Worm (Caenorhabditis elegans): ENCODE results near the gene Y69A2AR.50.

The Y69A2AR.50 gene

DNA sequence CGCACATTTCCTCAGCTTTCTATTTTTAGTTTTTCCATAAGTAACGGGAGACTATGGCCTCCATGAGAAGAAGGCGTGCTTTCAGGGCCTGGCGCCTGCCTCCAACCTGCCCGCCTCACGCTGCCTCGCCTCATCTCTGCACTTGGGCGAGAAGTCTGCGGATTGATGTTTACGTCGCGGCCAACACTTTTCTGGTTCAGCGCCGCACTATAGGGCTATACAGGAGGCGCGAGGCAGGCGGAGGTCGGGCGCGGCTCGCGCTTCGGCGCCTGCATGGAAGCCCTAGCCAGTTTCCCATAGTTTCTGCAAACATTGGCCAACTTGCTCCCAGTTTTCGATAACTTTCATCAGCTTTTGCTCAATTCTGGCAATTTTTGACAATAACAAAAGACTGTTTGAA lies 11.0 kb downstream of the Y69A2AR.50 start:
- TF ChIP-seq ces-1 (GFP tag; optimal IDR thresholded peaks at IDR 0.05) (no peak), nhr-237 (tag; optimal IDR thresholded peaks at IDR 0.05) (no peak), nhr-12 (tag; optimal IDR thresholded peaks at IDR 0.05) (no peak), mls-2 (tag; optimal IDR thresholded peaks at IDR 0.05) (no peak), snpc-4 (tag; optimal IDR thresholded peaks at IDR 0.05) (no peak), flh-1 (GFP tag; optimal IDR thresholded peaks at IDR 0.05) (no peak), ceh-83 (GFP tag; optimal IDR thresholded peaks at IDR 0.05) (no peak), unc-39 (tag; optimal IDR thresholded peaks at IDR 0.05) (no peak), lsy-2 (tag; optimal IDR thresholded peaks at IDR 0.05) (no peak)

DNA sequence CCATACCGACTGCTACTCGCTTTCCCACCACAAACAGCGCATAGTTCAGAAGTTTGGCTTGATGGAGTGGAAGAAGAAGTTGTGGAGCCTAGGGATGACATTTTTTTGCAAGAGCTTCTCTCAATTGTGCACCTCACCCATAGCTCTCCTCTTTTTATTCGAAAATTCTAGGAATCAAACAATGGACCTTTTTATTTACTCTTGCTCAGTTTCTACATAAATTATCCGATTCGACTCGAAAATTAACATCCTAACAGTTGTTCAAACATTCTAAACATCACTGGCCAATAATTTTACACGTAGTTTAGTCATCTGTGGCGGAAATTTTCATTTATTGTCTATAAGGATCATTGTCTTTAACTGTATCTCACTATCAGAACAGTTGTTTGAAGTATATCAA lies 19.3 kb downstream of the Y69A2AR.50 start, which contains the start of gene nhr-242:
Gene nhr-242, minus strand, starts transcription at position 101 of the 400 bp plus-strand sequence.
- TF ChIP-seq ham-2 (GFP tag; optimal IDR thresholded peaks at IDR 0.05) (no peak), lin-32 (GFP tag; optimal IDR thresholded peaks at IDR 0.05) (no peak), elt-3 (tag; optimal IDR thresholded peaks at IDR 0.05) (no peak), cnd-1 (tag; optimal IDR thresholded peaks at IDR 0.05) (no peak), flh-1 (GFP tag; optimal IDR thresholded peaks at IDR 0.05) (no peak), unc-62 (GFP tag; optimal IDR thresholded peaks at IDR 0.05) (no peak), ceh-39 (tag; optimal IDR thresholded peaks at IDR 0.05) (no peak), snpc-4 (tag; optimal IDR thresholded peaks at IDR 0.05) (no peak), unc-120 (tag; optimal IDR thresholded peaks at IDR 0.05; ENCODE audit: poor library complexity, severe bottlenecking) (no peak), nhr-2 (tag; optimal IDR thresholded peaks at IDR 0.05) (no peak), M03D4.4 (tag; optimal IDR thresholded peaks at IDR 0.05) (no peak), elt-1 (tag; optimal IDR thresholded peaks at IDR 0.05; ENCODE audit: borderline replicate concordance, insufficient read depth) (no peak)

DNA sequence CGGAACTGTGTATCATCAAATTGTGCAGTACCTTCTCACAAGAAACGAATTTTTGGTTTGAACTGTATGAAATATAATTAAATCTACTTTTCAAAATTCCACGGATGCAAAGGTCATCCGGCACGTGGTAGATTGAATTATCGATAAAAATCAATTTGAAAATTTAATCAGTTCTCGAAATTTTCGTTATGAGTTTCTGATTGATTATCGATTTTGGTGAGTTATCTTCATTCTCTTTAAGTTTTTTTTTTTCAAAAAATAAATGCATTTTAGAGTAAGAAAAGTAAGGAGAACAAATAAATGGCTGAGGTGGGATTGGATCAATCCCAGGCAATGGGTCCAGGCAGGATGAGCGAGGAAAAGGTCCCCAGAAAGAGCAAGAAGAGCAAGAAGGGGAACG lies 35.2 kb downstream of the Y69A2AR.50 start, which contains the start of gene Y69A2AR.47:
Gene Y69A2AR.47, plus strand, starts transcription at position 301 of the 400 bp plus-strand sequence.
- TF ChIP-seq mls-2 (tag; optimal IDR thresholded peaks at IDR 0.05) (no peak), ces-1 (GFP tag; optimal IDR thresholded peaks at IDR 0.05) (no peak), hlh-1 (tag; optimal IDR thresholded peaks at IDR 0.05) (no peak), mab-5 (tag; optimal IDR thresholded peaks at IDR 0.05) (no peak), elt-3 (tag; optimal IDR thresholded peaks at IDR 0.05) (no peak), flh-1 (GFP tag; optimal IDR thresholded peaks at IDR 0.05) (no peak), nhr-237 (tag; optimal IDR thresholded peaks at IDR 0.05) (no peak), unc-39 (tag; optimal IDR thresholded peaks at IDR 0.05) (no peak), snpc-4 (tag; optimal IDR thresholded peaks at IDR 0.05) (no peak), ceh-43 (GFP tag; optimal IDR thresholded peaks at IDR 0.05) (no peak), nhr-12 (tag; optimal IDR thresholded peaks at IDR 0.05) (no peak), cnd-1 (tag; optimal IDR thresholded peaks at IDR 0.05) (no peak), drap-1 (GFP tag; optimal IDR thresholded peaks at IDR 0.05) (no peak), bed-3 (GFP tag; optimal IDR thresholded peaks at IDR 0.05) (no peak), ceh-39 (tag; optimal IDR thresholded peaks at IDR 0.05) (no peak), unc-120 (tag; optimal IDR thresholded peaks at IDR 0.05; ENCODE audit: poor library complexity, severe bottlenecking) (no peak), mep-1 (tag; optimal IDR thresholded peaks at IDR 0.05) (no peak), nhr-76 (tag; optimal IDR thresholded peaks at IDR 0.05) (no peak), pha-4 (tag; optimal IDR thresholded peaks at IDR 0.05) (no peak)

DNA sequence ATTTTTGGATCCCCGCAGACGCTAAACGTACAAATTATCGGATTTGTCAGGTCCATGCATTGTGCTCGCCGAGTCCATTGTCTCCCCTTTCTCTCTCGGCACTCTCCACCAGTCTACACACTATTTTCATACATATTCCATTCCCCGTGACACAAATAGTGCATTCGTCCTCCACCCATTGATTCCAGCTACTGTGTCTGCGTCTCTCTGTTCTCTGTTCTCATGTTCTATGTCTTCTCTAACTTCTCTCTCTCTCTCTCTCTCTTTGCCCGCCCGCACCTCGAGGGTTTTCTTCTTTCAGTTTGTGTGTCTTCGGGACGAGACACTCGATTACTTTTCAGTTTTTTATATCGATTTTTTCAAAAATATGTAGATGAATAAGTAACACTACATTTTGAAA lies 37.5 kb downstream of the Y69A2AR.50 start:
- TF ChIP-seq sptf-1 (tag; optimal IDR thresholded peaks at IDR 0.05): peak; percentile 27
- peak; percentile 67 for TF ChIP-seq unc-62 (GFP tag; optimal IDR thresholded peaks at IDR 0.05)
- peak; percentile 53 for TF ChIP-seq unc-120 (tag; optimal IDR thresholded peaks at IDR 0.05; ENCODE audit: poor library complexity, severe bottlenecking)
- peak; percentile 48 for TF ChIP-seq mab-5 (tag; optimal IDR thresholded peaks at IDR 0.05)
- TF ChIP-seq nhr-2 (tag; optimal IDR thresholded peaks at IDR 0.05): peak; percentile 8
- no peak for TF ChIP-seq ztf-11 (tag; optimal IDR thresholded peaks at IDR 0.05)
- peak; percentile 83 for TF ChIP-seq mep-1 (tag; optimal IDR thresholded peaks at IDR 0.05)
- no peak for TF ChIP-seq ham-2 (GFP tag; optimal IDR thresholded peaks at IDR 0.05)
- TF ChIP-seq cnd-1 (tag; optimal IDR thresholded peaks at IDR 0.05): peak; percentile 5
- TF ChIP-seq nhr-237 (tag; optimal IDR thresholded peaks at IDR 0.05): peak; percentile 14
- TF ChIP-seq lin-13 (tag; optimal IDR thresholded peaks at IDR 0.05): peak; percentile 10
- no peak for TF ChIP-seq elt-1 (tag; optimal IDR thresholded peaks at IDR 0.05; ENCODE audit: borderline replicate concordance, insufficient read depth)
- TF ChIP-seq elt-3 (tag; optimal IDR thresholded peaks at IDR 0.05): no peak
- peak; percentile 40 for TF ChIP-seq lsy-2 (tag; optimal IDR thresholded peaks at IDR 0.05)
- TF ChIP-seq hlh-1 (tag; optimal IDR thresholded peaks at IDR 0.05): peak; percentile 79
- TF ChIP-seq pha-4 (tag; optimal IDR thresholded peaks at IDR 0.05): peak; percentile 81
- TF ChIP-seq flh-1 (GFP tag; optimal IDR thresholded peaks at IDR 0.05): no peak
- peak; percentile 70 for TF ChIP-seq ces-1 (GFP tag; optimal IDR thresholded peaks at IDR 0.05)
- TF ChIP-seq ceh-39 (tag; optimal IDR thresholded peaks at IDR 0.05): peak; percentile 78
- TF ChIP-seq mls-2 (tag; optimal IDR thresholded peaks at IDR 0.05): peak; percentile 45

All from whole organism, mixed stage, embryonic.